Fruit fly (Drosophila melanogaster) whole organism, prepupa: ENCODE measurements around the gene Pat1.

Source experiments
- Blimp-1 ChIP-seq: fragments of 200-800 bp; sonication (Bioruptor generic); optimal IDR thresholded peaks from 3 replicates; lab custom pipeline; 2017; ENCODE audit warnings: missing biosample characterization, missing genetic modification characterization, mild to moderate bottlenecking, moderate library complexity, missing genetic modification reagents
- CG10631 ChIP-seq: fragments of 200-800 bp; sonication (Bioruptor generic); optimal IDR thresholded peaks from 2 replicates; lab custom pipeline; 2016; ENCODE audit warnings: missing biosample characterization, missing genetic modification characterization
- CG10669 ChIP-seq: fragments of 200-800 bp; sonication (Bioruptor generic); optimal IDR thresholded peaks from 3 replicates; lab custom pipeline; 2018; ENCODE audit warnings: missing biosample characterization, mild to moderate bottlenecking, missing genetic modification characterization, moderate library complexity
- CG11762 ChIP-seq: fragments of 200-800 bp; sonication (Bioruptor generic); optimal IDR thresholded peaks from 3 replicates; lab custom pipeline; 2016; ENCODE audit warnings: missing biosample characterization, missing genetic modification characterization; ENCODE audit not compliant: insufficient read depth
- CG11902 ChIP-seq: fragments of 200-800 bp; sonication (Bioruptor generic); optimal IDR thresholded peaks from 3 replicates; lab custom pipeline; 2016; ENCODE audit warnings: missing biosample characterization, missing genetic modification characterization
- CG15336 ChIP-seq: fragments of 200-800 bp; sonication (Bioruptor generic); IDR thresholded peaks from 2 replicates; pipeline ENCODE4 v1.3.6; 2022; ENCODE audit warnings: missing biosample characterization, missing genetic modification characterization
- CG1621 ChIP-seq: fragments of 200-800 bp; sonication (Bioruptor generic); optimal IDR thresholded peaks from 3 replicates; lab custom pipeline; 2018; ENCODE audit warnings: missing biosample characterization, mild to moderate bottlenecking, missing genetic modification characterization
- CG16779 ChIP-seq: fragments of 200-800 bp; sonication (Bioruptor generic); optimal IDR thresholded peaks from 3 replicates; lab custom pipeline; 2017; ENCODE audit warnings: missing biosample characterization, mild to moderate bottlenecking, missing genetic modification characterization
- CG3032 ChIP-seq: fragments of 200-800 bp; optimal IDR thresholded peaks from 2 replicates; lab custom pipeline; 2019; ENCODE audit warnings: missing biosample characterization, mild to moderate bottlenecking, missing genetic modification characterization, moderate library complexity
- CG32006 ChIP-seq: fragments of 200-800 bp; sonication (Bioruptor generic); optimal IDR thresholded peaks from 3 replicates; lab custom pipeline; 2017; ENCODE audit warnings: missing biosample characterization, mild to moderate bottlenecking, missing genetic modification characterization
- CG3919 ChIP-seq: fragments of 200-800 bp; sonication (Bioruptor generic); optimal IDR thresholded peaks from 3 replicates; lab custom pipeline; 2016; ENCODE audit warnings: missing biosample characterization, missing genetic modification characterization
- CG4318 ChIP-seq: fragments of 200-800 bp; sonication (Bioruptor generic); optimal IDR thresholded peaks from 3 replicates; lab custom pipeline; 2017; ENCODE audit warnings: missing biosample characterization, mild to moderate bottlenecking, missing genetic modification characterization
- CG6276 ChIP-seq: fragments of 200-800 bp; sonication (Bioruptor generic); optimal IDR thresholded peaks from 2 replicates; lab custom pipeline; 2017; ENCODE audit warnings: missing biosample characterization, mild to moderate bottlenecking, missing genetic modification characterization
- CG6808 ChIP-seq: fragments of 200-800 bp; sonication (Bioruptor generic); optimal IDR thresholded peaks from 3 replicates; lab custom pipeline; 2017; ENCODE audit warnings: missing biosample characterization, missing genetic modification characterization, mild to moderate bottlenecking, moderate library complexity, missing genetic modification reagents
- CG7368 ChIP-seq: fragments of 200-800 bp; sonication (Bioruptor generic); optimal IDR thresholded peaks from 3 replicates; lab custom pipeline; 2016; ENCODE audit warnings: missing biosample characterization, missing genetic modification characterization
- CG8119 ChIP-seq: fragments of 200-800 bp; sonication (Bioruptor generic); IDR thresholded peaks from 3 replicates; pipeline ENCODE4 v1.3.6; 2022; ENCODE audit warnings: missing biosample characterization, missing genetic modification characterization
- CG8319 ChIP-seq: fragments of 200-800 bp; sonication (Bioruptor generic); optimal IDR thresholded peaks from 3 replicates; lab custom pipeline; 2016; ENCODE audit warnings: missing biosample characterization, missing genetic modification characterization
- CG8632 ChIP-seq: fragments of 200-800 bp; sonication (Bioruptor generic); optimal IDR thresholded peaks from 3 replicates; lab custom pipeline; 2016; ENCODE audit warnings: missing biosample characterization, missing genetic modification characterization
- Eip75B ChIP-seq: fragments of 200-800 bp; sonication (Bioruptor generic); optimal IDR thresholded peaks from 3 replicates; lab custom pipeline; 2016; ENCODE audit warnings: missing biosample characterization, missing genetic modification characterization
- Eip78C ChIP-seq: fragments of 200-800 bp; sonication (Bioruptor generic); peaks from one replicate; lab custom pipeline; 2016; ENCODE audit warnings: missing biosample characterization, missing genetic modification characterization
- Ets21C ChIP-seq: fragments of 200-800 bp; sonication (Bioruptor generic); optimal IDR thresholded peaks from 3 replicates; lab custom pipeline; 2016; ENCODE audit warnings: missing biosample characterization, missing genetic modification characterization
- Ets96B ChIP-seq: fragments of 200-800 bp; optimal IDR thresholded peaks from 2 replicates; lab custom pipeline; 2019; ENCODE audit warnings: missing biosample characterization, mild to moderate bottlenecking, missing genetic modification characterization, moderate library complexity
- Gug ChIP-seq: fragments of 200-800 bp; sonication (Bioruptor generic); IDR thresholded peaks from 2 replicates; pipeline ENCODE4 v1.3.6; 2022; ENCODE audit warnings: missing biosample characterization, missing genetic modification characterization
- Hr38 ChIP-seq: sonication (Bioruptor generic); optimal IDR thresholded peaks from 2 replicates; lab custom pipeline; 2016; ENCODE audit warnings: missing biosample characterization, missing genetic modification characterization
- Hr39 ChIP-seq: fragments of 200-800 bp; sonication (Bioruptor generic); optimal IDR thresholded peaks from 2 replicates; lab custom pipeline; 2016; ENCODE audit warnings: missing biosample characterization, missing genetic modification characterization
- Hr4 ChIP-seq: fragments of 200-800 bp; sonication (Bioruptor generic); optimal IDR thresholded peaks from 3 replicates; lab custom pipeline; 2016; ENCODE audit warnings: missing biosample characterization, missing genetic modification characterization
- Met ChIP-seq: fragments of 200-800 bp; sonication (Bioruptor generic); optimal IDR thresholded peaks from 3 replicates; lab custom pipeline; 2016; ENCODE audit warnings: missing biosample characterization, missing genetic modification characterization
- OdsH ChIP-seq: fragments of 200-800 bp; sonication (Bioruptor generic); optimal IDR thresholded peaks from 3 replicates; lab custom pipeline; 2016; ENCODE audit warnings: missing biosample characterization, missing genetic modification characterization
- Smox ChIP-seq: fragments of 200-800 bp; sonication (Bioruptor generic); optimal IDR thresholded peaks from 3 replicates; lab custom pipeline; 2016; ENCODE audit warnings: missing biosample characterization, missing genetic modification characterization
- Sox102F ChIP-seq: fragments of 200-800 bp; sonication (Bioruptor generic); optimal IDR thresholded peaks from 2 replicates; lab custom pipeline; 2016; ENCODE audit warnings: missing biosample characterization, mild to moderate bottlenecking, missing genetic modification characterization
- Sox14 ChIP-seq: fragments of 200-800 bp; sonication (Bioruptor generic); optimal IDR thresholded peaks from 3 replicates; lab custom pipeline; 2016; ENCODE audit warnings: missing biosample characterization, missing genetic modification characterization
- Sox15 ChIP-seq: fragments of 200-800 bp; sonication (Bioruptor generic); optimal IDR thresholded peaks from 3 replicates; lab custom pipeline; 2016; ENCODE audit warnings: missing biosample characterization, missing genetic modification characterization
- achi ChIP-seq: fragments of 200-800 bp; sonication (Bioruptor generic); optimal IDR thresholded peaks from 3 replicates; lab custom pipeline; 2016; ENCODE audit warnings: missing biosample characterization, missing genetic modification characterization
- acj6 ChIP-seq: fragments of 200-800 bp; sonication (Bioruptor generic); optimal IDR thresholded peaks from 3 replicates; lab custom pipeline; 2016; ENCODE audit warnings: missing biosample characterization, missing genetic modification characterization
- cyc ChIP-seq: fragments of 200-800 bp; sonication (Bioruptor generic); optimal IDR thresholded peaks from 3 replicates; lab custom pipeline; 2016; ENCODE audit warnings: missing biosample characterization, missing genetic modification characterization
- dac ChIP-seq: fragments of 200-800 bp; sonication (Bioruptor generic); optimal IDR thresholded peaks from 2 replicates; lab custom pipeline; 2017; ENCODE audit warnings: missing biosample characterization, mild to moderate bottlenecking, missing genetic modification characterization
- dsx ChIP-seq: fragments of 200-800 bp; optimal IDR thresholded peaks from 3 replicates; lab custom pipeline; 2019; ENCODE audit warnings: missing biosample characterization, mild to moderate bottlenecking, missing genetic modification characterization, moderate library complexity; ENCODE audit not compliant: poor library complexity, severe bottlenecking
- eg ChIP-seq: fragments of 200-800 bp; sonication (Bioruptor generic); IDR thresholded peaks from 3 replicates; pipeline ENCODE4 v1.3.6; 2022; ENCODE audit warnings: missing biosample characterization, missing genetic modification characterization
- esn ChIP-seq: fragments of 200-800 bp; sonication (Bioruptor generic); optimal IDR thresholded peaks from 2 replicates; lab custom pipeline; 2016; ENCODE audit warnings: missing biosample characterization, mild to moderate bottlenecking, missing genetic modification characterization, moderate library complexity
- fd59A ChIP-seq: fragments of 200-800 bp; sonication (Bioruptor generic); optimal IDR thresholded peaks from 2 replicates; lab custom pipeline; 2017; ENCODE audit warnings: missing biosample characterization, mild to moderate bottlenecking, missing genetic modification characterization, missing genetic modification reagents
- net ChIP-seq: fragments of 200-800 bp; sonication (Bioruptor generic); optimal IDR thresholded peaks from 3 replicates; lab custom pipeline; 2016; ENCODE audit warnings: missing biosample characterization, missing genetic modification characterization
- pdm3 ChIP-seq: fragments of 200-800 bp; sonication (Bioruptor generic); optimal IDR thresholded peaks from 3 replicates; lab custom pipeline; 2016; ENCODE audit warnings: missing biosample characterization, missing genetic modification characterization
- salr ChIP-seq, 2 experiments: fragments of 200-800 bp; sonication (Bioruptor generic); optimal IDR thresholded peaks; 3 replicates each; lab custom pipeline; 2016 to 2018; ENCODE audit warnings: missing biosample characterization in 2 of 2, missing genetic modification characterization in 2 of 2, mild to moderate bottlenecking in 1 of 2
- spab ChIP-seq: fragments of 200-800 bp; sonication (Bioruptor generic); optimal IDR thresholded peaks from 2 replicates; lab custom pipeline; 2017; ENCODE audit warnings: missing biosample characterization, mild to moderate bottlenecking, missing genetic modification characterization, missing genetic modification reagents
- ss ChIP-seq, 2 experiments: fragments of 200-800 bp; sonication (Bioruptor generic); optimal IDR thresholded peaks; 2 replicates in 1 of 2; 3 replicates in 1 of 2; lab custom pipeline; 2017 to 2018; ENCODE audit warnings: mild to moderate bottlenecking in 2 of 2, missing biosample characterization in 2 of 2, missing genetic modification characterization in 2 of 2, moderate library complexity in 1 of 2
- svp ChIP-seq: fragments of 200-800 bp; sonication (Bioruptor generic); peaks from one replicate; lab custom pipeline; 2016; ENCODE audit warnings: missing biosample characterization, missing genetic modification characterization
- topi ChIP-seq: fragments of 200-800 bp; sonication (Bioruptor generic); optimal IDR thresholded peaks from 3 replicates; lab custom pipeline; 2016; ENCODE audit warnings: missing biosample characterization, missing genetic modification characterization
- vri ChIP-seq: fragments of 200-800 bp; sonication (Bioruptor generic); optimal IDR thresholded peaks from 3 replicates; lab custom pipeline; 2016; ENCODE audit warnings: missing biosample characterization, mild to moderate bottlenecking, missing genetic modification characterization

Pat1 gene

dm6 chrX:6592745-6593144, 2.2 kb downstream of the Pat1 start (continued):
- TF ChIP-seq spab (GFP tag; lab: Kevin White, UChicago) (peak; percentile 17), net (GFP tag; lab: Kevin White, UChicago) (no peak), dsx (peak; percentile 25), vri (GFP tag; lab: Kevin White, UChicago) (no peak), acj6 (GFP tag; lab: Kevin White, UChicago) (no peak), CG8319 (GFP tag; lab: Kevin White, UChicago) (no peak), CG11762 (GFP tag; lab: Kevin White, UChicago) (no peak), salr (GFP tag; optimal IDR thresholded peaks at IDR 0.05; lab: Kevin White, UChicago) (peak in 1 of 2 experiments; percentile 4), CG6276 (GFP tag; lab: Kevin White, UChicago) (no peak), dac (GFP tag; lab: Kevin White, UChicago) (no peak)

dm6 chrX:6596788-6597187, 6.2 kb downstream of the Pat1 start, which contains the start of gene APC7:
APC7 (plus strand) TSS chrX:6597088.
- no peak for TF ChIP-seq Ets21C
- TF ChIP-seq, all 60 proteins: peak for 0

DNA sequence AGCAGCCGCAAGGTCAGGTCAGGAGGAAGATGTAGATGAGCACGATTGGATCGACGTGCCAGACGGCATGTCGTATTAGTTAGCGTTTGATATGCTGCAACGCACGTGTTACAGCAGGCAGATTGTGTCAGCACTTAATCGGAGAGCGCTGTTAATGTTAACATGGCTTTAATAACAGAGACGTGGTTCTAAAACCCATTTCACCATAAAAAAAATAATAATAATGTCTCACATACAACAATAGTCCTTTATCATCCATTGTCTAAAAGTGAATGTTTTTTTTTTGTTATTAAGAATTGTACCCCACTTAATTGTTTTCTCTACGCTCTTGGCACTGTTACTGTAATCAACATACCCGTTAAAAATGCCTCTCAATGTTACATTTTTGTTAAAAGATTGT, 8.7 kb downstream of the Pat1 start:
- TF ChIP-seq CG3919 (GFP tag; lab: Kevin White, UChicago) = peak; percentile 97
- TF ChIP-seq topi (GFP tag; lab: Kevin White, UChicago) = peak; percentile 97
- peak; percentile 88 for TF ChIP-seq Ets96B (tag; lab: Kevin White, UChicago)
- TF ChIP-seq vri (GFP tag; lab: Kevin White, UChicago) = no peak
- peak; percentile 41 for TF ChIP-seq net (GFP tag; lab: Kevin White, UChicago)
- no peak for TF ChIP-seq esn (GFP tag; lab: Kevin White, UChicago)
- TF ChIP-seq Sox14 = peak; percentile 10
- TF ChIP-seq CG16779 (tag; lab: Kevin White, UChicago) = peak; percentile 86
- peak; percentile 71 to 81 for TF ChIP-seq ss (GFP tag; optimal IDR thresholded peaks at IDR 0.05; lab: Kevin White, UChicago)
- TF ChIP-seq CG7368 (GFP tag; lab: Kevin White, UChicago) = peak; percentile 95
- TF ChIP-seq CG11762 (GFP tag; lab: Kevin White, UChicago) = peak; percentile 95
- peak; percentile 96 for TF ChIP-seq cyc (GFP tag; lab: Kevin White, UChicago)
- TF ChIP-seq Sox102F (GFP tag; lab: Kevin White, UChicago) = no peak
- peak; percentile 67 for TF ChIP-seq CG1621 (tag; lab: Kevin White, UChicago)
- no peak for TF ChIP-seq pdm3 (GFP tag; lab: Kevin White, UChicago)
- TF ChIP-seq Hr39 (GFP tag; lab: Kevin White, UChicago) = no peak
- peak; percentile 87 for TF ChIP-seq spab (GFP tag; lab: Kevin White, UChicago)
- TF ChIP-seq Sox15 (GFP tag; lab: Kevin White, UChicago) = no peak
- TF ChIP-seq Smox (GFP tag; lab: Kevin White, UChicago) = no peak
- TF ChIP-seq CG4318 (GFP tag; lab: Kevin White, UChicago) = no peak
- TF ChIP-seq OdsH (GFP tag; lab: Kevin White, UChicago) = no peak
- peak; percentile 98 for TF ChIP-seq svp (GFP tag; lab: Kevin White, UChicago)
- no peak for TF ChIP-seq fd59A (GFP tag; lab: Kevin White, UChicago)
- TF ChIP-seq Eip75B (GFP tag; lab: Kevin White, UChicago) = peak; percentile 90
- no peak for TF ChIP-seq CG32006 (GFP tag; lab: Kevin White, UChicago)
- TF ChIP-seq CG6276 (GFP tag; lab: Kevin White, UChicago) = peak; percentile 95
- TF ChIP-seq Gug (GFP tag; lab: Robert Waterston, UW) = peak; percentile 98
- TF ChIP-seq CG10631 = peak; percentile 36
- peak; percentile 99 for TF ChIP-seq eg (GFP tag; lab: Robert Waterston, UW)
- peak; percentile 96 for TF ChIP-seq CG11902
- peak; percentile 97 for TF ChIP-seq Met (GFP tag; lab: Kevin White, UChicago)
- TF ChIP-seq Hr4 (GFP tag; lab: Kevin White, UChicago) = peak; percentile 94
- TF ChIP-seq CG8632 = no peak
- TF ChIP-seq CG3032 (tag; lab: Kevin White, UChicago) = peak; percentile 80
- peak; percentile 81 for TF ChIP-seq CG15336 (GFP tag; lab: Robert Waterston, UW)
- no peak for TF ChIP-seq achi (GFP tag; lab: Kevin White, UChicago)
- peak; percentile 85 for TF ChIP-seq Blimp-1 (GFP tag; lab: Kevin White, UChicago)
- no peak for TF ChIP-seq Hr38
- TF ChIP-seq CG8119 = no peak
- peak; percentile 95 for TF ChIP-seq CG10669 (GFP tag; lab: Kevin White, UChicago)
- TF ChIP-seq CG6808 (GFP tag; lab: Kevin White, UChicago) = peak; percentile 78
- TF ChIP-seq Eip78C (GFP tag; lab: Kevin White, UChicago) = peak; percentile 98
